Worm (Caenorhabditis elegans) whole organism, young adult: ENCODE data around the gene Y77E11A.8.

Source experiments
- B0261.1 ChIP-seq: sonication (generic microtip); optimal IDR thresholded peaks from 2 replicates; lab custom pipeline; 2016; ENCODE audit warnings: mild to moderate bottlenecking, missing genetic modification characterization, moderate library complexity, missing compliant biosample characterization
- C06A6.2 ChIP-seq: fragments of 200-800 bp; sonication (Bioruptor generic); conservative IDR thresholded peaks from 2 replicates; pipeline ENCODE4 v1.3.6; 2022; ENCODE audit warnings: missing genetic modification characterization, missing compliant biosample characterization
- F23B12.7 ChIP-seq: sonication (generic microtip); optimal IDR thresholded peaks from 2 replicates; lab custom pipeline; 2017; ENCODE audit warnings: missing genetic modification characterization, mild to moderate bottlenecking, missing compliant biosample characterization, antibody characterized with exemption, moderate library complexity; ENCODE audit not compliant: insufficient read depth
- F37B4.10 ChIP-seq: fragments of 200-800 bp; sonication (Bioruptor generic); IDR thresholded peaks from 2 replicates; pipeline ENCODE4 v1.3.6; 2022; ENCODE audit warnings: missing genetic modification characterization, missing compliant biosample characterization
- F49E8.2 ChIP-seq: sonication (generic microtip); optimal IDR thresholded peaks from 3 replicates; lab custom pipeline; 2017; ENCODE audit warnings: missing genetic modification characterization, mild to moderate bottlenecking, missing compliant biosample characterization, antibody characterized with exemption, moderate library complexity; ENCODE audit not compliant: insufficient read depth
- F55B11.4 ChIP-seq: sonication (generic microtip); optimal IDR thresholded peaks from 2 replicates; lab custom pipeline; 2016; ENCODE audit warnings: missing compliant biosample characterization, missing genetic modification characterization, borderline replicate concordance; ENCODE audit not compliant: insufficient read depth
- T26A5.8 ChIP-seq: sonication (generic microtip); optimal IDR thresholded peaks from 2 replicates; lab custom pipeline; 2016; ENCODE audit warnings: missing genetic modification characterization, missing compliant biosample characterization
- Y53F4B.3 ChIP-seq: fragments of 200-800 bp; sonication (Bioruptor generic); IDR thresholded peaks from 2 replicates; pipeline ENCODE4 v1.3.6; 2022; ENCODE audit warnings: missing genetic modification reagents, missing genetic modification characterization, missing compliant biosample characterization
- Y53G8AR.9 ChIP-seq: fragments of 200-800 bp; sonication (Bioruptor generic); conservative IDR thresholded peaks from 2 replicates; pipeline ENCODE4 v1.3.6; 2022; ENCODE audit warnings: missing genetic modification reagents, missing genetic modification characterization, missing compliant biosample characterization
- Y67H2A.10 ChIP-seq: fragments of 200-800 bp; sonication (Bioruptor generic); conservative IDR thresholded peaks from 2 replicates; pipeline ENCODE4 v1.3.6; 2022; ENCODE audit warnings: missing genetic modification reagents, missing genetic modification characterization, missing compliant biosample characterization
- ZK185.1 ChIP-seq: sonication (generic microtip); optimal IDR thresholded peaks from 2 replicates; lab custom pipeline; 2016; ENCODE audit warnings: mild to moderate bottlenecking, missing genetic modification characterization, missing compliant biosample characterization; ENCODE audit not compliant: poor library complexity, severe bottlenecking
- ama-1 ChIP-seq, 3 experiments: fragments of 150-350 bp in 1 of 3; sonication (generic microtip) in 2 of 3; optimal IDR thresholded peaks; 2 replicates each; lab custom pipeline; 2014 to 2018; ENCODE audit warnings: missing biosample characterization in 2 of 3, missing genetic modification characterization in 2 of 3, missing genetic modification reagents in 2 of 3
- aptf-2 ChIP-seq: fragments of 200-800 bp; sonication (Bioruptor generic); conservative IDR thresholded peaks from 2 replicates; pipeline ENCODE4 v1.3.6; 2022; ENCODE audit warnings: missing genetic modification reagents, missing genetic modification characterization, missing compliant biosample characterization
- aptf-3 ChIP-seq: fragments of 200-800 bp; sonication (Bioruptor generic); IDR thresholded peaks from 2 replicates; pipeline ENCODE4 v1.3.6; 2022; ENCODE audit warnings: missing genetic modification characterization, missing compliant biosample characterization
- atf-7 ChIP-seq: sonication (generic microtip); optimal IDR thresholded peaks from 2 replicates; lab custom pipeline; 2017; ENCODE audit warnings: mild to moderate bottlenecking, missing genetic modification characterization, missing compliant biosample characterization
- athp-1 ChIP-seq: sonication (generic microtip); optimal IDR thresholded peaks from 2 replicates; lab custom pipeline; 2017; ENCODE audit warnings: mild to moderate bottlenecking, missing genetic modification characterization, missing compliant biosample characterization
- bed-1 ChIP-seq: fragments of 200-800 bp; sonication (Bioruptor generic); IDR thresholded peaks from 2 replicates; pipeline ENCODE4 v1.3.6; 2022; ENCODE audit warnings: missing genetic modification reagents, missing genetic modification characterization, missing compliant biosample characterization
- bed-2 ChIP-seq: fragments of 200-800 bp; sonication (Bioruptor generic); IDR thresholded peaks from 2 replicates; pipeline ENCODE4 v1.3.6; 2022; ENCODE audit warnings: missing genetic modification reagents, missing genetic modification characterization, missing compliant biosample characterization
- ccch-3 ChIP-seq: fragments of 200-800 bp; sonication (Bioruptor generic); optimal IDR thresholded peaks from 2 replicates; lab custom pipeline; 2018; ENCODE audit warnings: mild to moderate bottlenecking, missing genetic modification characterization, missing compliant biosample characterization
- cebp-1 ChIP-seq, 2 experiments: fragments of 200-800 bp in 1 of 2; sonication (Bioruptor generic) in 1 of 2; sonication (generic microtip) in 1 of 2; IDR thresholded peaks in 1 of 2; optimal IDR thresholded peaks in 1 of 2; 2 replicates each; pipeline versions ENCODE4 v1.3.6 to Lab custom; 2017 to 2022; ENCODE audit warnings: missing compliant biosample characterization in 2 of 2, missing genetic modification characterization in 2 of 2, mild to moderate bottlenecking in 1 of 2, missing genetic modification reagents in 1 of 2, moderate library complexity in 1 of 2
- ceh-27 ChIP-seq: fragments of 200-800 bp; sonication (Bioruptor generic); optimal IDR thresholded peaks from 2 replicates; lab custom pipeline; 2018; ENCODE audit warnings: mild to moderate bottlenecking, missing genetic modification characterization, moderate library complexity, missing compliant biosample characterization
- ceh-91 ChIP-seq: fragments of 200-800 bp; sonication (Bioruptor generic); IDR thresholded peaks from 2 replicates; pipeline ENCODE4 v1.3.6; 2022; ENCODE audit warnings: missing genetic modification reagents, missing genetic modification characterization, missing compliant biosample characterization
- chd-7 ChIP-seq: sonication (generic microtip); optimal IDR thresholded peaks from 2 replicates; lab custom pipeline; 2016; ENCODE audit warnings: mild to moderate bottlenecking, missing genetic modification characterization, moderate library complexity, missing compliant biosample characterization
- dpff-1 ChIP-seq: sonication (generic microtip); optimal IDR thresholded peaks from 2 replicates; lab custom pipeline; 2017; ENCODE audit warnings: mild to moderate bottlenecking, missing genetic modification characterization, missing compliant biosample characterization
- egl-18 ChIP-seq: fragments of 200-800 bp; sonication (Bioruptor generic); IDR thresholded peaks from 2 replicates; pipeline ENCODE4 v1.3.6; 2022; ENCODE audit warnings: missing genetic modification reagents, missing genetic modification characterization, missing compliant biosample characterization
- egl-44 ChIP-seq: fragments of 200-800 bp; sonication (Bioruptor generic); IDR thresholded peaks from 2 replicates; pipeline ENCODE4 v1.3.6; 2022; ENCODE audit warnings: missing genetic modification reagents, missing genetic modification characterization, missing compliant biosample characterization
- egrh-3 ChIP-seq: fragments of 200-800 bp; sonication (Bioruptor generic); IDR thresholded peaks from 2 replicates; pipeline ENCODE4 v1.3.6; 2022; ENCODE audit warnings: missing genetic modification reagents, missing genetic modification characterization, missing compliant biosample characterization
- hmg-1.2 ChIP-seq: fragments of 200-800 bp; sonication (Bioruptor generic); IDR thresholded peaks from 2 replicates; pipeline ENCODE4 v1.3.6; 2022; ENCODE audit warnings: missing genetic modification reagents, missing genetic modification characterization, missing compliant biosample characterization
- let-526 ChIP-seq: fragments of 200-800 bp; sonication (Bioruptor generic); IDR thresholded peaks from 2 replicates; pipeline ENCODE4 v1.3.6; 2022; ENCODE audit warnings: missing genetic modification reagents, missing genetic modification characterization, missing compliant biosample characterization
- let-607 ChIP-seq, 2 experiments: fragments of 200-800 bp in 1 of 2; sonication (Bioruptor generic) in 1 of 2; sonication (generic microtip) in 1 of 2; optimal IDR thresholded peaks; 2 replicates each; lab custom pipeline; 2016 to 2018; ENCODE audit warnings: mild to moderate bottlenecking in 2 of 2, missing compliant biosample characterization in 2 of 2, missing genetic modification characterization in 2 of 2, moderate library complexity in 2 of 2, missing genotype in 1 of 2
- lin-35 ChIP-seq, 3 experiments: fragments of 150-350 bp in 2 of 3; sonication (generic microtip) in 1 of 3; optimal IDR thresholded peaks; 2 replicates each; lab custom pipeline; 2014 to 2018; ENCODE audit warnings: missing biosample characterization in 3 of 3, missing genetic modification characterization in 3 of 3, missing genetic modification reagents in 3 of 3
- lin-40 ChIP-seq: sonication (generic microtip); optimal IDR thresholded peaks from 2 replicates; lab custom pipeline; 2016; ENCODE audit warnings: missing genetic modification characterization, mild to moderate bottlenecking, missing compliant biosample characterization, missing genotype, missing genetic modification reagents
- lir-1 ChIP-seq: fragments of 200-800 bp; sonication (Bioruptor generic); conservative IDR thresholded peaks from 2 replicates; pipeline ENCODE4 v1.3.6; 2022; ENCODE audit warnings: missing genetic modification reagents, missing genetic modification characterization, missing compliant biosample characterization
- madf-8 ChIP-seq: fragments of 200-800 bp; sonication (Bioruptor generic); conservative IDR thresholded peaks from 2 replicates; pipeline ENCODE4 v1.3.6; 2022; ENCODE audit warnings: missing genetic modification reagents, missing genetic modification characterization, missing compliant biosample characterization
- mcd-1 ChIP-seq: fragments of 200-800 bp; sonication (Bioruptor generic); IDR thresholded peaks from 2 replicates; pipeline ENCODE4 v1.3.6; 2022; ENCODE audit warnings: missing genetic modification reagents, missing genetic modification characterization, missing compliant biosample characterization
- mes-4 ChIP-seq: sonication (generic microtip); optimal IDR thresholded peaks from 2 replicates; lab custom pipeline; 2016; ENCODE audit warnings: missing genotype, missing genetic modification characterization, missing compliant biosample characterization
- nfya-1 ChIP-seq: sonication (generic microtip); optimal IDR thresholded peaks from 2 replicates; lab custom pipeline; 2017; ENCODE audit warnings: antibody characterized with exemption, missing compliant biosample characterization, missing genetic modification characterization, borderline replicate concordance; ENCODE audit not compliant: insufficient read depth
- nfya-2 ChIP-seq: fragments of 200-800 bp; sonication (Bioruptor generic); IDR thresholded peaks from 2 replicates; pipeline ENCODE4 v1.3.6; 2022; ENCODE audit warnings: missing genetic modification reagents, missing genetic modification characterization, missing compliant biosample characterization
- nhr-120 ChIP-seq: fragments of 200-800 bp; sonication (Bioruptor generic); IDR thresholded peaks from 2 replicates; pipeline ENCODE4 v1.3.6; 2022; ENCODE audit warnings: missing genetic modification characterization, missing compliant biosample characterization
- rec-8 ChIP-seq, 2 experiments: sonication (generic microtip); optimal IDR thresholded peaks; 2 replicates each; lab custom pipeline; 2016; ENCODE audit warnings: mild to moderate bottlenecking in 2 of 2, missing genetic modification characterization in 2 of 2, missing genetic modification reagents in 2 of 2, missing genotype in 2 of 2, missing biosample characterization in 1 of 2, missing compliant biosample characterization in 1 of 2, moderate library complexity in 1 of 2
- rpc-1 ChIP-seq, 2 experiments: fragments of 150-350 bp in 1 of 2; sonication (generic microtip) in 1 of 2; optimal IDR thresholded peaks; 2 replicates each; lab custom pipeline; 2014 to 2018; ENCODE audit warnings: missing biosample characterization in 1 of 2, missing genetic modification characterization in 1 of 2, missing genetic modification reagents in 1 of 2, missing genotype in 1 of 2
- snpc-4 ChIP-seq, 5 experiments: fragments of 150-350 bp in 1 of 5; sonication (generic microtip) in 4 of 5; optimal IDR thresholded peaks; 2 replicates each; lab custom pipeline; 2014 to 2018; ENCODE audit warnings: missing genetic modification characterization in 5 of 5, missing biosample characterization in 3 of 5, antibody characterized with exemption in 2 of 5, mild to moderate bottlenecking in 2 of 5, missing compliant biosample characterization in 2 of 5, missing genotype in 2 of 5, moderate library complexity in 2 of 5, missing genetic modification reagents in 1 of 5
- somi-1 ChIP-seq: fragments of 200-800 bp; sonication (Bioruptor generic); optimal IDR thresholded peaks from 2 replicates; lab custom pipeline; 2018; ENCODE audit warnings: mild to moderate bottlenecking, missing genetic modification characterization, missing compliant biosample characterization
- tbp1 ChIP-seq: fragments of 200-800 bp; sonication (Bioruptor generic); optimal IDR thresholded peaks from 2 replicates; lab custom pipeline; 2018; ENCODE audit warnings: mild to moderate bottlenecking, missing genetic modification characterization, missing compliant biosample characterization
- ztf-26 ChIP-seq: sonication (generic microtip); optimal IDR thresholded peaks from 2 replicates; lab custom pipeline; 2017; ENCODE audit warnings: missing genetic modification characterization, missing compliant biosample characterization
- ztf-28 ChIP-seq: fragments of 200-800 bp; sonication (Bioruptor generic); IDR thresholded peaks from 2 replicates; pipeline ENCODE4 v1.3.6; 2022; ENCODE audit warnings: missing genetic modification reagents, missing genetic modification characterization, missing compliant biosample characterization

The Y77E11A.8 gene

DNA sequence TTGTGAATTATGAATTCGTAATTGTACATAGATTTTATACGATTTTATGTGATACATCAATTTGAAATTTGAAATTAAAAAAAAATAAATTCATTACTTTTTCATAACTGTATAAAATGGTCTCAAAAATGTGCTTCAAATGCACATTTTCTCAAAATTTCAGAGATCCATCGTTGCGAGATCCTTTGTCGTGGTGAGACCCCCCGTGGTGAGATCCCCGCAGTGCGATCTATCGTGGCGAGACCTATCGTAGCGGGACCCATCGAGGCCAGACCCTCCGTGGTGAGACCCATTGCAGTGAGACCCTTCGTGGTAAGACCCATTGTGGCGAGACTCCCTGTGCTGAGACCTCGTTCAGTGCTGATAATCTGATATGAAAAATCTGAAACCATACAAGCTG, 34.6 kb upstream of the Y77E11A.8 start (continued):
- TF ChIP-seq mcd-1 (GFP tag; lab: Robert Waterston, UW) (no peak), Y67H2A.10 (GFP tag; lab: Robert Waterston, UW) (no peak), ceh-27 (GFP tag; lab: Kevin White, UChicago) (no peak), nfya-1 (tag; lab: Kevin White, UChicago) (no peak), C06A6.2 (GFP tag; lab: Robert Waterston, UW) (no peak), aptf-2 (GFP tag; lab: Robert Waterston, UW) (no peak), somi-1 (no peak), rpc-1 (optimal IDR thresholded peaks at IDR 0.05; lab: Kevin White, UChicago) (no peak), rpc-1 (tag; optimal IDR thresholded peaks at IDR 0.05; lab: Kevin White, UChicago) (no peak), lin-40 (tag; lab: Kevin White, UChicago) (peak; percentile 49), bed-2 (GFP tag; lab: Robert Waterston, UW) (no peak), bed-1 (GFP tag; lab: Robert Waterston, UW) (no peak), ztf-28 (no peak), T26A5.8 (tag; lab: Kevin White, UChicago) (no peak), egl-44 (GFP tag; lab: Robert Waterston, UW) (no peak), ztf-26 (peak; percentile 56), let-526 (GFP tag; lab: Robert Waterston, UW) (no peak), egl-18 (GFP tag; lab: Robert Waterston, UW) (no peak), Y53G8AR.9 (GFP tag; lab: Robert Waterston, UW) (peak; percentile 73), F49E8.2 (tag; lab: Kevin White, UChicago) (no peak), hmg-1.2 (GFP tag; lab: Robert Waterston, UW) (no peak), ama-1 (optimal IDR thresholded peaks at IDR 0.05; lab: Kevin White, UChicago) (peak; percentile 9), ama-1 (GFP tag; optimal IDR thresholded peaks at IDR 0.05; lab: Kevin White, UChicago) (no peak), ccch-3 (GFP tag; lab: Kevin White, UChicago) (no peak), F37B4.10 (GFP tag; lab: Robert Waterston, UW) (no peak), lin-35 (GFP tag; optimal IDR thresholded peaks at IDR 0.05; lab: Kevin White, UChicago) (peak in 1 of 3 experiments; percentile 55), nhr-120 (no peak), let-607 (tag; optimal IDR thresholded peaks at IDR 0.05; lab: Kevin White, UChicago) (no peak), snpc-4 (GFP tag; optimal IDR thresholded peaks at IDR 0.05; lab: Kevin White, UChicago) (no peak), snpc-4 (tag; optimal IDR thresholded peaks at IDR 0.05; lab: Kevin White, UChicago) (peak in 1 of 4 experiments; percentile 13), ceh-91 (GFP tag; lab: Robert Waterston, UW) (no peak), aptf-3 (GFP tag; lab: Robert Waterston, UW) (no peak), tbp1 (no peak), F23B12.7 (tag; lab: Kevin White, UChicago) (no peak), chd-7 (tag; lab: Kevin White, UChicago) (peak; percentile 38), cebp-1 (GFP tag; IDR thresholded peaks at IDR 0.05; lab: Robert Waterston, UW) (no peak), cebp-1 (tag; optimal IDR thresholded peaks at IDR 0.05; lab: Kevin White, UChicago) (peak; percentile 61), lir-1 (GFP tag; lab: Robert Waterston, UW) (no peak; the same call in 1 of the 2 replicates), egrh-3 (GFP tag; lab: Robert Waterston, UW) (no peak), B0261.1 (no peak), nfya-2 (GFP tag; lab: Robert Waterston, UW) (no peak), atf-7 (tag; lab: Kevin White, UChicago) (no peak), Y53F4B.3 (GFP tag; lab: Robert Waterston, UW) (no peak), mes-4 (no peak), F55B11.4 (tag; lab: Kevin White, UChicago) (no peak), athp-1 (no peak), madf-8 (no peak), dpff-1 (tag; lab: Kevin White, UChicago) (no peak), ZK185.1 (tag; lab: Kevin White, UChicago) (peak; percentile 34), rec-8 (tag; optimal IDR thresholded peaks at IDR 0.05; lab: Kevin White, UChicago) (no peak)
